Fruit fly (Drosophila melanogaster) whole organism, embryonic: ENCODE data around the gene CG14537.

Experiments used
- ATbp ChIP-seq: fragments of 200-800 bp; sonication (Bioruptor generic); optimal IDR thresholded peaks from 2 replicates; lab custom pipeline; 2017; ENCODE audit warnings: missing biosample characterization, mild to moderate bottlenecking, missing genetic modification characterization, missing genetic modification reagents
- Atf3 ChIP-seq: fragments of 200-800 bp; sonication (Bioruptor generic); optimal IDR thresholded peaks from 3 replicates; lab custom pipeline; 2016; ENCODE audit warnings: missing biosample characterization, missing genetic modification characterization
- CG11504 ChIP-seq: fragments of 200-800 bp; sonication (Bioruptor generic); optimal IDR thresholded peaks from 3 replicates; lab custom pipeline; 2019; ENCODE audit warnings: missing biosample characterization, mild to moderate bottlenecking, missing genetic modification characterization, moderate library complexity
- CG11723 ChIP-seq: fragments of 200-800 bp; sonication (Bioruptor generic); optimal IDR thresholded peaks from 2 replicates; lab custom pipeline; 2017; ENCODE audit warnings: missing biosample characterization, mild to moderate bottlenecking, missing genetic modification characterization
- CG12391 ChIP-seq: fragments of 200-800 bp; sonication (Bioruptor generic); optimal IDR thresholded peaks from 3 replicates; lab custom pipeline; 2018; ENCODE audit warnings: missing biosample characterization, mild to moderate bottlenecking, missing genetic modification characterization, moderate library complexity
- CG12769 ChIP-seq: fragments of 200-800 bp; sonication (Bioruptor generic); optimal IDR thresholded peaks from 2 replicates; lab custom pipeline; 2019; ENCODE audit warnings: missing biosample characterization, mild to moderate bottlenecking, missing genetic modification characterization, moderate library complexity
- CG13287 ChIP-seq: fragments of 200-800 bp; sonication (Bioruptor generic); IDR thresholded peaks from 2 replicates; pipeline ENCODE4 v1.3.6; 2022; ENCODE audit warnings: missing biosample characterization, missing genetic modification characterization; ENCODE audit not compliant: partially characterized antibody
- CG14710 ChIP-seq: fragments of 200-800 bp; sonication (Bioruptor generic); optimal IDR thresholded peaks from 3 replicates; lab custom pipeline; 2019; ENCODE audit warnings: missing biosample characterization, mild to moderate bottlenecking, missing genetic modification characterization, moderate library complexity
- CG15696 ChIP-seq: fragments of 200-800 bp; sonication (Bioruptor generic); optimal IDR thresholded peaks from 2 replicates; lab custom pipeline; 2019; ENCODE audit warnings: missing biosample characterization, mild to moderate bottlenecking, missing genetic modification characterization, moderate library complexity
- CG18599 ChIP-seq: fragments of 200-800 bp; sonication (Bioruptor generic); optimal IDR thresholded peaks from 3 replicates; lab custom pipeline; 2017; ENCODE audit warnings: missing biosample characterization, missing genetic modification characterization, mild to moderate bottlenecking, moderate library complexity, missing genetic modification reagents
- CG2120 ChIP-seq: fragments of 200-800 bp; sonication (Bioruptor generic); optimal IDR thresholded peaks from 3 replicates; lab custom pipeline; 2016; ENCODE audit warnings: missing biosample characterization, missing genetic modification characterization
- CG2678 ChIP-seq: fragments of 200-800 bp; sonication (Bioruptor generic); optimal IDR thresholded peaks from 3 replicates; lab custom pipeline; 2019; ENCODE audit warnings: missing biosample characterization, mild to moderate bottlenecking, missing genetic modification characterization, moderate library complexity
- CG3065 ChIP-seq: fragments of 200-800 bp; sonication (Bioruptor generic); optimal IDR thresholded peaks from 2 replicates; lab custom pipeline; 2016; ENCODE audit warnings: missing biosample characterization, missing genetic modification characterization
- CG34376 ChIP-seq: fragments of 200-800 bp; sonication (Bioruptor generic); optimal IDR thresholded peaks from 2 replicates; lab custom pipeline; 2018; ENCODE audit warnings: missing biosample characterization, mild to moderate bottlenecking, missing genetic modification characterization
- CG4820 ChIP-seq: fragments of 200-800 bp; sonication (Bioruptor generic); optimal IDR thresholded peaks from 3 replicates; lab custom pipeline; 2016; ENCODE audit warnings: missing biosample characterization, missing genetic modification characterization
- CG6654 ChIP-seq: fragments of 200-800 bp; sonication (Bioruptor generic); optimal IDR thresholded peaks from 2 replicates; lab custom pipeline; 2017; ENCODE audit warnings: missing biosample characterization, mild to moderate bottlenecking, missing genetic modification characterization
- CG7357 ChIP-seq: fragments of 200-800 bp; sonication (Bioruptor generic); IDR thresholded peaks from 3 replicates; pipeline ENCODE4 v1.3.6; 2022; ENCODE audit warnings: missing biosample characterization, missing genetic modification characterization
- CrebB ChIP-seq: fragments of 200-800 bp; sonication (Bioruptor generic); optimal IDR thresholded peaks from 3 replicates; lab custom pipeline; 2018; ENCODE audit warnings: missing biosample characterization, mild to moderate bottlenecking, missing genetic modification characterization
- Dip3 ChIP-seq: fragments of 200-800 bp; sonication (Bioruptor generic); optimal IDR thresholded peaks from 3 replicates; lab custom pipeline; 2016; ENCODE audit warnings: missing biosample characterization, missing genetic modification characterization
- Drgx ChIP-seq: fragments of 200-800 bp; sonication (Bioruptor generic); IDR thresholded peaks from 2 replicates; pipeline ENCODE4 v1.3.6; 2022; ENCODE audit warnings: missing biosample characterization, missing genetic modification characterization
- Fer3 ChIP-seq: fragments of 200-800 bp; sonication (Bioruptor generic); optimal IDR thresholded peaks from 2 replicates; lab custom pipeline; 2018; ENCODE audit warnings: missing biosample characterization, mild to moderate bottlenecking, missing genetic modification characterization, moderate library complexity
- HmgD ChIP-seq: fragments of 200-800 bp; sonication (Bioruptor generic); optimal IDR thresholded peaks from 3 replicates; lab custom pipeline; 2016; ENCODE audit warnings: missing biosample characterization, missing genetic modification characterization
- Mes4 ChIP-seq: fragments of 200-800 bp; sonication (Bioruptor generic); optimal IDR thresholded peaks from 2 replicates; lab custom pipeline; 2016; ENCODE audit warnings: missing biosample characterization, missing genetic modification characterization
- Sox100B ChIP-seq: fragments of 200-800 bp; sonication (Bioruptor generic); optimal IDR thresholded peaks from 3 replicates; lab custom pipeline; 2018; ENCODE audit warnings: missing biosample characterization, mild to moderate bottlenecking, missing genetic modification characterization
- Sry-β ChIP-seq: fragments of 200-800 bp; sonication (Bioruptor generic); optimal IDR thresholded peaks from 2 replicates; lab custom pipeline; 2018; ENCODE audit warnings: missing biosample characterization, mild to moderate bottlenecking, missing genetic modification characterization, moderate library complexity
- amos ChIP-seq: fragments of 200-800 bp; sonication (Bioruptor generic); IDR thresholded peaks from 2 replicates; pipeline ENCODE4 v1.3.6; 2022; ENCODE audit warnings: missing biosample characterization, missing genetic modification characterization; ENCODE audit not compliant: partially characterized antibody
- ara ChIP-seq: fragments of 200-800 bp; sonication (Bioruptor generic); IDR thresholded peaks from 2 replicates; pipeline ENCODE4 v1.3.6; 2022; ENCODE audit warnings: missing biosample characterization, missing genetic modification characterization
- cas ChIP-seq: fragments of 200-800 bp; sonication (Bioruptor generic); IDR thresholded peaks from 2 replicates; pipeline ENCODE4 v1.3.6; 2022; ENCODE audit warnings: missing biosample characterization, missing genetic modification characterization
- chinmo ChIP-seq: fragments of 200-800 bp; sonication (Bioruptor generic); IDR thresholded peaks from 4 replicates; pipeline ENCODE4 v1.3.6; 2022; ENCODE audit warnings: missing biosample characterization, missing genetic modification characterization; ENCODE audit not compliant: partially characterized antibody
- corto ChIP-seq: fragments of 200-800 bp; sonication (Bioruptor generic); optimal IDR thresholded peaks from 2 replicates; lab custom pipeline; 2016; ENCODE audit warnings: missing biosample characterization, mild to moderate bottlenecking, missing genetic modification characterization, moderate library complexity
- croc ChIP-seq: fragments of 200-800 bp; sonication (Bioruptor generic); conservative IDR thresholded peaks from 3 replicates; pipeline ENCODE4 v1.3.6; 2022; ENCODE audit warnings: missing biosample characterization, missing genetic modification characterization
- eyg ChIP-seq: fragments of 200-800 bp; sonication (Bioruptor generic); optimal IDR thresholded peaks from 3 replicates; lab custom pipeline; 2016; ENCODE audit warnings: missing biosample characterization, missing genetic modification characterization
- fru ChIP-seq: fragments of >200 bp; optimal IDR thresholded peaks from 2 replicates; lab custom pipeline; 2017
- ftz-f1 ChIP-seq: fragments of 200-800 bp; sonication (Bioruptor generic); optimal IDR thresholded peaks from 2 replicates; lab custom pipeline; 2016; ENCODE audit warnings: missing biosample characterization, missing genetic modification characterization
- hbn ChIP-seq: fragments of 200-800 bp; sonication (Bioruptor generic); IDR thresholded peaks from 2 replicates; pipeline ENCODE4 v1.3.6; 2022; ENCODE audit warnings: missing biosample characterization, missing genetic modification characterization; ENCODE audit not compliant: partially characterized antibody
- insv ChIP-seq, 2 experiments: fragments of 200-800 bp; sonication (Bioruptor generic); optimal IDR thresholded peaks; 3 replicates each; lab custom pipeline; 2016 to 2018; ENCODE audit warnings: missing biosample characterization in 2 of 2, missing genetic modification characterization in 2 of 2
- inv ChIP-seq: fragments of 200-800 bp; sonication (Bioruptor generic); IDR thresholded peaks from 2 replicates; pipeline ENCODE4 v1.3.6; 2022; ENCODE audit warnings: missing biosample characterization, missing genetic modification characterization; ENCODE audit not compliant: partially characterized antibody
- nerfin-1 ChIP-seq: fragments of 200-800 bp; sonication (Bioruptor generic); optimal IDR thresholded peaks from 3 replicates; lab custom pipeline; 2019; ENCODE audit warnings: missing biosample characterization, mild to moderate bottlenecking, missing genetic modification characterization, moderate library complexity
- nom ChIP-seq: fragments of 200-800 bp; sonication (Bioruptor generic); optimal IDR thresholded peaks from 2 replicates; lab custom pipeline; 2017; ENCODE audit warnings: missing biosample characterization, missing genetic modification characterization, mild to moderate bottlenecking, moderate library complexity, missing genetic modification reagents
- org-1 ChIP-seq: fragments of 200-800 bp; sonication (Bioruptor generic); optimal IDR thresholded peaks from 2 replicates; lab custom pipeline; 2017; ENCODE audit warnings: missing biosample characterization, missing genetic modification characterization
- pros ChIP-seq: fragments of 200-800 bp; sonication (Bioruptor generic); optimal IDR thresholded peaks from 3 replicates; lab custom pipeline; 2019; ENCODE audit warnings: missing biosample characterization, mild to moderate bottlenecking, missing genetic modification characterization, moderate library complexity
- run ChIP-seq: fragments of 200-800 bp; sonication (Bioruptor generic); optimal IDR thresholded peaks from 3 replicates; lab custom pipeline; 2018; ENCODE audit warnings: missing biosample characterization, mild to moderate bottlenecking, missing genetic modification characterization
- sd ChIP-seq: fragments of 200-800 bp; sonication (Bioruptor generic); optimal IDR thresholded peaks from 3 replicates; lab custom pipeline; 2018; ENCODE audit warnings: missing biosample characterization, mild to moderate bottlenecking, missing genetic modification characterization, moderate library complexity
- zen ChIP-seq: fragments of 200-800 bp; sonication (Bioruptor generic); optimal IDR thresholded peaks from 3 replicates; lab custom pipeline; 2018; ENCODE audit warnings: missing biosample characterization, mild to moderate bottlenecking, missing genetic modification characterization, moderate library complexity
- zen2 ChIP-seq: fragments of 200-800 bp; sonication (Bioruptor generic); IDR thresholded peaks from 3 replicates; pipeline ENCODE4 v1.3.6; 2022; ENCODE audit warnings: missing biosample characterization, missing genetic modification characterization; ENCODE audit not compliant: partially characterized antibody
- zfh1 ChIP-seq: fragments of 200-800 bp; sonication (Bioruptor generic); IDR thresholded peaks from 3 replicates; pipeline ENCODE4 v1.3.6; 2022; ENCODE audit warnings: missing biosample characterization, missing genetic modification characterization

The CG14537 gene

DNA sequence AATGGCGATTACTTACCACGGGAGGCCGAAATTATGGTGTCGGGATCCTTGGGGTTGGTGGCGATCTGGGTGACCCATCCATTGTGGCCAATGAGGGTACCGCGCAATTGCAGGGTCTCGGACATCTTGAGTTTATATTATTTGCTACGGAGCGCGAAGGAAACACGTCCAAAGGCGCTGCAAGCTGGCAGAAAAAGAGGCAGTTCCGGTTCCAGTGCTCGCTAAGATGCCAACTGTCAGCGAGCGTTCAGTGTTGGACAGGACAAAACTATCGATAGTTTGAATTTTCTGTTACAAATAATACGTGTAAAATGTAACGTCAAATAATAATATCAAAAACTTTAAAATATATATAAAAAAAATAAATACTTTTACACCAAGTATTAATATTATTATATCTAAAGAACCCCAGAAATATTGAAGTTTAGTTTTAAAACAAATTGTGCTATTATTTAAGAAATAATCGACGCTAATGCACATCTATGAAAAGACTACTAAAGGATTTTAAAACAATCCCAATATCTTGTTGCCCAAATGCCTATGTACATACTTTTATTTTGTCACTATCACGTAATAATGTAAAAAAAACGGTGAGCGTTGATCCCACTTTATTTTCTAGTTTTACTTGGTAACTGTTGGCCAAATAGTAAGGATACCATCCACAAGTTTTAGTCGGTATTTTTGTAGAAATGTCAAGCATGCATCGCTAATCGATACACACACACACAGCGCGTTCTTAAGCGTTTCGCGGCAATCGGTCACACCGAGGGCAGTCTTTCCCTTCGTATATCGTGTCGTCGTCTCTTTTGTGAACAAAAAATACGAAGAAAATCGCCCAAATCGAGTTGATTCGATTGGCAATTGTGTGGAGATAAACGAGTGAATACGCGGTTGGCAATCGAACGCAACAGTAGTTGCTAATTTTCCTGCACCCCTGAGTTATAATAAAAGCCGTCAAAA is 12.9 kb upstream of the CG14537 start, which contains the start of the genes Rack1 and mts (continued):
- TF ChIP-seq Dip3 (GFP tag; lab: Kevin White, UChicago) (peak; percentile 59), Atf3 (GFP tag; lab: Kevin White, UChicago) (peak; percentile 43), ftz-f1 (GFP tag; lab: Kevin White, UChicago) (no peak), run (peak; percentile 57), Sry-β (peak; percentile 40), CG12769 (tag; lab: Kevin White, UChicago) (peak; percentile 77), Sox100B (peak; percentile 83), CG4820 (GFP tag; lab: Kevin White, UChicago) (peak; percentile 64), amos (GFP tag; lab: Robert Waterston, UW) (peak; percentile 74), zen2 (GFP tag; lab: Robert Waterston, UW) (no peak), CG2120 (GFP tag; lab: Kevin White, UChicago) (peak; percentile 69), CrebB (tag; lab: Kevin White, UChicago) (peak; percentile 88), HmgD (GFP tag; lab: Kevin White, UChicago) (no peak), chinmo (0 out of 4 replicates have a peak, but pooled peaks have one; percentile 8), CG34376 (GFP tag; lab: Kevin White, UChicago) (peak; percentile 96), corto (GFP tag; lab: Kevin White, UChicago) (peak; percentile 37), hbn (GFP tag; lab: Robert Waterston, UW) (peak; percentile 16; the same call in 1 of the 2 replicates), CG12391 (tag; lab: Kevin White, UChicago) (peak; percentile 84), zen (tag; lab: Kevin White, UChicago) (peak; percentile 29), cas (peak; percentile 58), Fer3 (tag; lab: Kevin White, UChicago) (peak; percentile 89), Drgx (GFP tag; lab: Robert Waterston, UW) (peak; percentile 50; the same call in 1 of the 2 replicates), ATbp (GFP tag; lab: Kevin White, UChicago) (peak; percentile 85), Mes4 (GFP tag; lab: Kevin White, UChicago) (peak; percentile 94), insv (GFP tag; optimal IDR thresholded peaks at IDR 0.05; lab: Kevin White, UChicago) (peak in 1 of 2 experiments; percentile 69), inv (GFP tag; lab: Robert Waterston, UW) (peak; percentile 30; the same call in 1 of the 2 replicates), croc (GFP tag; lab: Robert Waterston, UW) (no peak; the same call in 2 of the 3 replicates), CG18599 (GFP tag; lab: Kevin White, UChicago) (peak; percentile 92), zfh1 (GFP tag; lab: Robert Waterston, UW) (peak; percentile 84), nerfin-1 (tag; lab: Kevin White, UChicago) (peak; percentile 73), org-1 (GFP tag; lab: Kevin White, UChicago) (peak; percentile 73), sd (tag; lab: Kevin White, UChicago) (no peak), CG11723 (GFP tag; lab: Kevin White, UChicago) (peak; percentile 84), CG14710 (peak; percentile 60), nom (GFP tag; lab: Kevin White, UChicago) (peak; percentile 89), CG11504 (tag; lab: Kevin White, UChicago) (peak; percentile 57), pros (GFP tag; lab: Kevin White, UChicago) (peak; percentile 32), CG13287 (GFP tag; lab: Robert Waterston, UW) (peak; percentile 47), fru (lab: Kevin White, UChicago) (no peak), eyg (peak; percentile 66), CG2678 (tag; lab: Kevin White, UChicago) (peak; percentile 74), CG6654 (GFP tag; lab: Kevin White, UChicago) (peak; percentile 60), CG7357 (GFP tag; lab: Robert Waterston, UW) (no peak), CG3065 (peak; percentile 69), ara (GFP tag; lab: Robert Waterston, UW) (peak; percentile 64), CG15696 (peak; percentile 26)
